Worm (Caenorhabditis elegans) whole organism, young adult: ENCODE results near the gene F09G2.8.

ENCODE experiments used
- F49E8.2 ChIP-seq: sonication (generic microtip); optimal IDR thresholded peaks from 3 replicates; lab custom pipeline; 2017; ENCODE audit warnings: missing genetic modification characterization, mild to moderate bottlenecking, missing compliant biosample characterization, antibody characterized with exemption, moderate library complexity; ENCODE audit not compliant: insufficient read depth
- F55B11.4 ChIP-seq: sonication (generic microtip); optimal IDR thresholded peaks from 2 replicates; lab custom pipeline; 2016; ENCODE audit warnings: missing compliant biosample characterization, missing genetic modification characterization, borderline replicate concordance; ENCODE audit not compliant: insufficient read depth
- K11D2.4 ChIP-seq: fragments of 200-800 bp; sonication (Bioruptor generic); IDR thresholded peaks from 2 replicates; pipeline ENCODE4 v1.3.6; 2022; ENCODE audit warnings: missing genetic modification reagents, missing genetic modification characterization, missing compliant biosample characterization
- ama-1 ChIP-seq, 3 experiments: fragments of 150-350 bp in 1 of 3; sonication (generic microtip) in 2 of 3; optimal IDR thresholded peaks; 2 replicates each; lab custom pipeline; 2014 to 2018; ENCODE audit warnings: missing biosample characterization in 2 of 3, missing genetic modification characterization in 2 of 3, missing genetic modification reagents in 2 of 3
- bed-2 ChIP-seq: fragments of 200-800 bp; sonication (Bioruptor generic); IDR thresholded peaks from 2 replicates; pipeline ENCODE4 v1.3.6; 2022; ENCODE audit warnings: missing genetic modification reagents, missing genetic modification characterization, missing compliant biosample characterization
- ccch-3 ChIP-seq: fragments of 200-800 bp; sonication (Bioruptor generic); optimal IDR thresholded peaks from 2 replicates; lab custom pipeline; 2018; ENCODE audit warnings: mild to moderate bottlenecking, missing genetic modification characterization, missing compliant biosample characterization
- die-1 ChIP-seq: sonication (generic microtip); optimal IDR thresholded peaks from 2 replicates; lab custom pipeline; 2016; ENCODE audit warnings: missing genotype, mild to moderate bottlenecking, missing genetic modification characterization, missing compliant biosample characterization
- dpff-1 ChIP-seq: sonication (generic microtip); optimal IDR thresholded peaks from 2 replicates; lab custom pipeline; 2017; ENCODE audit warnings: mild to moderate bottlenecking, missing genetic modification characterization, missing compliant biosample characterization
- hlh-26 ChIP-seq: fragments of 200-800 bp; sonication (Bioruptor generic); conservative IDR thresholded peaks from 2 replicates; pipeline ENCODE4 v1.3.6; 2022; ENCODE audit warnings: missing genetic modification reagents, missing genetic modification characterization, missing compliant biosample characterization
- lin-40 ChIP-seq: sonication (generic microtip); optimal IDR thresholded peaks from 2 replicates; lab custom pipeline; 2016; ENCODE audit warnings: missing genetic modification characterization, mild to moderate bottlenecking, missing compliant biosample characterization, missing genotype, missing genetic modification reagents
- lsy-27 ChIP-seq: sonication (generic microtip); optimal IDR thresholded peaks from 2 replicates; lab custom pipeline; 2017; ENCODE audit warnings: missing genetic modification characterization, mild to moderate bottlenecking, missing compliant biosample characterization, antibody characterized with exemption, missing genotype, borderline replicate concordance; ENCODE audit not compliant: insufficient read depth
- mxl-1 ChIP-seq: sonication (generic microtip); optimal IDR thresholded peaks from 2 replicates; lab custom pipeline; 2016; ENCODE audit warnings: missing genetic modification characterization, missing compliant biosample characterization
- somi-1 ChIP-seq: fragments of 200-800 bp; sonication (Bioruptor generic); optimal IDR thresholded peaks from 2 replicates; lab custom pipeline; 2018; ENCODE audit warnings: mild to moderate bottlenecking, missing genetic modification characterization, missing compliant biosample characterization
- zim-3 ChIP-seq: sonication (generic microtip); optimal IDR thresholded peaks from 2 replicates; lab custom pipeline; 2017; ENCODE audit warnings: mild to moderate bottlenecking, missing genetic modification characterization, moderate library complexity, missing compliant biosample characterization

- TF ChIP-seq somi-1 (GFP tag; lab: Kevin White, UChicago) = no peak
- TF ChIP-seq dpff-1 (tag; lab: Kevin White, UChicago) = no peak
- no peak for TF ChIP-seq lin-40 (tag; lab: Kevin White, UChicago)
- no peak for TF ChIP-seq F55B11.4
- TF ChIP-seq mxl-1 = no peak
- no peak for TF ChIP-seq die-1
- TF ChIP-seq ccch-3 (GFP tag; lab: Kevin White, UChicago) = no peak
- TF ChIP-seq bed-2 = no peak
- TF ChIP-seq lsy-27 (tag; lab: Kevin White, UChicago) = no peak
- TF ChIP-seq ama-1 (optimal IDR thresholded peaks at IDR 0.05; lab: Kevin White, UChicago) = no peak
- no peak for TF ChIP-seq ama-1 (GFP tag; optimal IDR thresholded peaks at IDR 0.05; lab: Kevin White, UChicago)
- TF ChIP-seq K11D2.4 (GFP tag; lab: Robert Waterston, UW) = no peak
- no peak for TF ChIP-seq zim-3
- no peak for TF ChIP-seq F49E8.2 (tag; lab: Kevin White, UChicago)
- no peak for TF ChIP-seq hlh-26 (GFP tag; lab: Robert Waterston, UW)
These were observed 22.6 kb upstream of the F09G2.8 start for ce11 chrV:7216016-7216415.
